Worm (Caenorhabditis elegans): ENCODE results near the gene F59A7.12.

DNA sequence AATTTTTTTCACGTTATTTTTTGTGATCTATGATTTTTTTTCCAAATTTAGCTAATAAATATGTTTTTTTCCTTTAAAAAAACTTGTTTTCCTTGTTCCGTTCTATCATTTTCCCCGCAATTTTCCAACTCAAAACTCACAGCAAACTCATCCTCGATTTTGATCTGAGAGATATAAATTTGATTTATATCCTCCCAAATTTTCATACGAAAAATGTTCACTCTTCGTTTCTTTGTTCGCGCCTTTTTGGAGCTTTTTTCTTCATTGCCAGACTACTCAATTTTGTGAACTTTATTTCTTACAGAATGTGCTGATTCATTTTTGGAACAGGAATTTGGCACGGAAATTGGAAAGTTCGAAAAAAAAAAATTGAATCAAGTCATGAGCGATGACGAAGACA is 11.3 kb upstream of the F59A7.12 start, which contains the start of gene F59A7.14:
- TF ChIP-seq ZK546.5 (tag; optimal IDR thresholded peaks at IDR 0.05) (no peak), dmd-6 (GFP tag; IDR thresholded peaks at IDR 0.05) (no peak), ama-1 (optimal IDR thresholded peaks at IDR 0.05) (no peak), egl-27 (tag; optimal IDR thresholded peaks at IDR 0.05) (no peak), zfp-2 (tag; optimal IDR thresholded peaks at IDR 0.05) (no peak), ces-1 (GFP tag; optimal IDR thresholded peaks at IDR 0.05) (no peak), attf-4 (tag; optimal IDR thresholded peaks at IDR 0.05) (no peak), lir-3 (tag; optimal IDR thresholded peaks at IDR 0.05) (no peak), mdl-1 (tag; optimal IDR thresholded peaks at IDR 0.05) (no peak)

Measured in whole organism, L4 larva.